Worm (Caenorhabditis elegans): ENCODE results near the gene K12H4.3.

The K12H4.3 gene

DNA sequence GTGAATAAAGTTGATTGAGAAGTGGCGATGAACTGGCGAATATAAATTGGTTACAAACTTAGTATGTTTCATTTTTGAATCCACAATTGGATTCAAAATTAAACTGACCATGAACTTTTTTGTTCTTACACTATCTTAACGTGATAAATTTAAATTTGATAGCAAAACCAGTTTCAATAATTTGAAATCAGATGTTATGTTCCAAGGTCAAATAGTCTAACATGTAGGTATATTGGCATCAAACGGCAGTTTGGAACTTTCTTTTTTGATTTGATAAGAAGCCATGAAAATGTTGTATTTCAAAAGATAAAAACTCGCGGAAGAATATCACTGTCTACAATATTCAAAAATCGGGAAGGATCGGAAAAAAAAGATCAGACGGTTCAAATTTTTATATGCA lies 9.8 kb upstream of the K12H4.3 start:
- TF ChIP-seq unc-62 (GFP tag; optimal IDR thresholded peaks at IDR 0.05) (no peak), elt-1 (tag; optimal IDR thresholded peaks at IDR 0.05; ENCODE audit: borderline replicate concordance, insufficient read depth) (no peak), cnd-1 (tag; optimal IDR thresholded peaks at IDR 0.05) (no peak), elt-3 (tag; optimal IDR thresholded peaks at IDR 0.05) (no peak), drap-1 (GFP tag; optimal IDR thresholded peaks at IDR 0.05) (no peak), ztf-11 (tag; optimal IDR thresholded peaks at IDR 0.05) (no peak), flh-1 (GFP tag; optimal IDR thresholded peaks at IDR 0.05) (no peak), unc-39 (tag; optimal IDR thresholded peaks at IDR 0.05) (no peak), zip-8 (tag; optimal IDR thresholded peaks at IDR 0.05) (no peak), lin-13 (tag; optimal IDR thresholded peaks at IDR 0.05) (no peak), sptf-1 (tag; optimal IDR thresholded peaks at IDR 0.05) (no peak), nhr-28 (tag; optimal IDR thresholded peaks at IDR 0.05) (no peak), lin-32 (GFP tag; optimal IDR thresholded peaks at IDR 0.05) (no peak), ceh-83 (GFP tag; optimal IDR thresholded peaks at IDR 0.05) (no peak), ceh-43 (GFP tag; optimal IDR thresholded peaks at IDR 0.05) (no peak), nhr-237 (tag; optimal IDR thresholded peaks at IDR 0.05) (no peak), bed-3 (GFP tag; optimal IDR thresholded peaks at IDR 0.05) (no peak), pha-4 (tag; optimal IDR thresholded peaks at IDR 0.05) (no peak), mep-1 (tag; optimal IDR thresholded peaks at IDR 0.05) (no peak), mab-5 (tag; optimal IDR thresholded peaks at IDR 0.05) (no peak)

DNA sequence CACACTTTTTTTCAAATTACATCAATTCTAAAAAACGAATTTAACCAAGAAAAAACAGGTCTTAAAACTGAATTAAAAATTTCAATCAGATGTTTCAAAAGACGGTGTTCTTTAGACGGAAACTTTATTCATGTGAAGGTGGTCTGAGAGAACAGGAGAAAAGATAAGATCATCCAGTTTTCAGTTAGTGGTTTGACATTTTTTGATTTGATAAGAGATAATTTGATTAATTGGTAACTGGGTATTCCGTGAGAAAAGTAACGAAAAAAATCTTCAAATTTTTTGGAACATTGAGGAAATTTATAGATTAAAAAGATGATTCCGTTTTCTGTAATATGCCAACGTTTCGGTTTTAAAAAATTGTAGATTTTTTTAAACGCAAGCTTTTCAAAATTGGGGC lies 9.3 kb upstream of the K12H4.3 start:
- TF ChIP-seq snpc-4 (tag; optimal IDR thresholded peaks at IDR 0.05): no peak

- TF ChIP-seq hlh-1 (tag; optimal IDR thresholded peaks at IDR 0.05) (no peak), ceh-43 (GFP tag; optimal IDR thresholded peaks at IDR 0.05) (no peak), cnd-1 (tag; optimal IDR thresholded peaks at IDR 0.05) (no peak), nhr-28 (tag; optimal IDR thresholded peaks at IDR 0.05) (no peak), ces-1 (GFP tag; optimal IDR thresholded peaks at IDR 0.05) (no peak), sem-2 (GFP tag; optimal IDR thresholded peaks at IDR 0.05) (no peak), flh-1 (GFP tag; optimal IDR thresholded peaks at IDR 0.05) (no peak), pha-4 (tag; optimal IDR thresholded peaks at IDR 0.05) (no peak), bed-3 (GFP tag; optimal IDR thresholded peaks at IDR 0.05) (no peak), mls-2 (tag; optimal IDR thresholded peaks at IDR 0.05) (no peak), ztf-11 (tag; optimal IDR thresholded peaks at IDR 0.05) (no peak), ham-2 (GFP tag; optimal IDR thresholded peaks at IDR 0.05) (no peak), lsy-2 (tag; optimal IDR thresholded peaks at IDR 0.05) (no peak), blmp-1 (tag; optimal IDR thresholded peaks at IDR 0.05) (no peak)
Measured at ce11 chrIII:8037941-8038340, 7.9 kb upstream of the K12H4.3 start, which contains the start of gene dpf-6. dpf-6 (plus strand) TSS chrIII:8038241.

DNA sequence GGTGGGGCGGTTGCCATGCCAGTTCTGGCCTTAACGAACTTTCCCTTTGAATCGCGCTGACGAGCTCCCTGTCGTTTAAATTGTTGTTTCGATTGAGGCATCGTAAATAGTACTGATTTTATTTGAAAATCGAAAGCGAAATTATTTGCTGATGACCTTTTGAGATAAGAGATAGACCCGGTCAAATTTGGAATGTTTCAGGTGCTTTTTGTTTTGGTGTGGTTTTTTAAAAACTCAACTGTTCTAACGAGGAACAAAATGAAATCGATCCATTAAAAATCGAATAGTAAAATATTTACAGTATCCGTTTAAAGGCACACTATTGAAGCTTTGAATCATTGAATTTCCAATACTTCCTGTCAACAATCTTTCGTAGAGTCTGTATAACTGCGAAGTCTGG lies 3.1 kb upstream of the K12H4.3 start, which contains the start of gene K12H4.6:
Gene K12H4.6, minus strand, starts transcription at position 101 of the 400 bp plus-strand sequence.
- TF ChIP-seq drap-1 (GFP tag; optimal IDR thresholded peaks at IDR 0.05) (no peak), snpc-4 (tag; optimal IDR thresholded peaks at IDR 0.05) (no peak), mab-5 (tag; optimal IDR thresholded peaks at IDR 0.05) (no peak), ztf-11 (tag; optimal IDR thresholded peaks at IDR 0.05) (no peak)

DNA sequence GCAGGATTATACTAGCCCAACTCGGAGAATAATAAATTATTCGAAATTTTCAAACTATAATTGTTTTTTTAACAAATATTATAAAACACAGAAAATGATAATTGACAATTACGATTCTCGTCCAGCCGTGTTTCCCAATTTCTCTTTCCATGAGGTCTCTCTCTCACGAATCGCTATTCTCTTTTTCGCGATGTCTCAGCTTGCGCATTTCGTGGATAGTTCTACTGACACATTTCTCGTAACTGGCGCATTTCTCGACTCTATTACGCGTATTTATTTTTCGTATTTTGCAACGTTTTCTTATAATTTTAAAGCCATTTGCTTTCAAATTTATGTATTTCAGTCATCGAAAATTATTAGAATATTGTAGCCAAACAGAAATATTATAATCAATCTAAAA lies 2.0 kb upstream of the K12H4.3 start:
- TF ChIP-seq sptf-1 (tag; optimal IDR thresholded peaks at IDR 0.05): peak; percentile 100
- no peak for TF ChIP-seq zip-8 (tag; optimal IDR thresholded peaks at IDR 0.05)
- TF ChIP-seq tbx-8 (GFP tag; optimal IDR thresholded peaks at IDR 0.05): peak; percentile 99
- TF ChIP-seq blmp-1 (tag; optimal IDR thresholded peaks at IDR 0.05): peak; percentile 67
- peak; percentile 67 for TF ChIP-seq unc-39 (tag; optimal IDR thresholded peaks at IDR 0.05)
- peak; percentile 100 for TF ChIP-seq drap-1 (GFP tag; optimal IDR thresholded peaks at IDR 0.05)
- TF ChIP-seq ztf-11 (tag; optimal IDR thresholded peaks at IDR 0.05): peak; percentile 94
- TF ChIP-seq mls-2 (tag; optimal IDR thresholded peaks at IDR 0.05): peak; percentile 100
- peak; percentile 90 for TF ChIP-seq ceh-39 (tag; optimal IDR thresholded peaks at IDR 0.05)
- peak; percentile 99 for TF ChIP-seq M03D4.4 (tag; optimal IDR thresholded peaks at IDR 0.05)
- TF ChIP-seq ham-2 (GFP tag; optimal IDR thresholded peaks at IDR 0.05): peak; percentile 98
- TF ChIP-seq pha-4 (tag; optimal IDR thresholded peaks at IDR 0.05): peak; percentile 98
- TF ChIP-seq cnd-1 (tag; optimal IDR thresholded peaks at IDR 0.05): peak; percentile 99
- peak; percentile 93 for TF ChIP-seq lsy-2 (tag; optimal IDR thresholded peaks at IDR 0.05)
- no peak for TF ChIP-seq snpc-4 (tag; optimal IDR thresholded peaks at IDR 0.05)
- TF ChIP-seq ceh-83 (GFP tag; optimal IDR thresholded peaks at IDR 0.05): peak; percentile 99
- peak; percentile 100 for TF ChIP-seq lin-32 (GFP tag; optimal IDR thresholded peaks at IDR 0.05)
- TF ChIP-seq unc-120 (tag; optimal IDR thresholded peaks at IDR 0.05; ENCODE audit: poor library complexity, severe bottlenecking): peak; percentile 99
- TF ChIP-seq mep-1 (tag; optimal IDR thresholded peaks at IDR 0.05): peak; percentile 100
- TF ChIP-seq nhr-237 (tag; optimal IDR thresholded peaks at IDR 0.05): peak; percentile 99
- TF ChIP-seq bed-3 (GFP tag; optimal IDR thresholded peaks at IDR 0.05): peak; percentile 98
- TF ChIP-seq nhr-2 (tag; optimal IDR thresholded peaks at IDR 0.05): peak; percentile 22
- peak; percentile 87 for TF ChIP-seq elt-3 (tag; optimal IDR thresholded peaks at IDR 0.05)
- peak; percentile 55 for TF ChIP-seq nhr-12 (tag; optimal IDR thresholded peaks at IDR 0.05)
- TF ChIP-seq ceh-43 (GFP tag; optimal IDR thresholded peaks at IDR 0.05): peak; percentile 98
- TF ChIP-seq elt-1 (tag; optimal IDR thresholded peaks at IDR 0.05; ENCODE audit: borderline replicate concordance, insufficient read depth): peak; percentile 56
- peak; percentile 97 for TF ChIP-seq sem-2 (GFP tag; optimal IDR thresholded peaks at IDR 0.05)
- TF ChIP-seq hlh-1 (tag; optimal IDR thresholded peaks at IDR 0.05): peak; percentile 88
- TF ChIP-seq nhr-28 (tag; optimal IDR thresholded peaks at IDR 0.05): peak; percentile 94
- TF ChIP-seq ces-1 (GFP tag; optimal IDR thresholded peaks at IDR 0.05): peak; percentile 90
- peak; percentile 68 for TF ChIP-seq mab-5 (tag; optimal IDR thresholded peaks at IDR 0.05)
- peak; percentile 96 for TF ChIP-seq flh-1 (GFP tag; optimal IDR thresholded peaks at IDR 0.05)
- no peak for TF ChIP-seq nhr-76 (tag; optimal IDR thresholded peaks at IDR 0.05)
- TF ChIP-seq lin-13 (tag; optimal IDR thresholded peaks at IDR 0.05): peak; percentile 99
- peak; percentile 94 for TF ChIP-seq unc-62 (GFP tag; optimal IDR thresholded peaks at IDR 0.05)
